Fruit fly (Drosophila melanogaster) whole organism, wandering third instar larva: ENCODE results near the gene sud1.

Source experiments
- Abd-B ChIP-seq: fragments of >200 bp; optimal IDR thresholded peaks from 2 replicates; lab custom pipeline; 2017; ENCODE audit warnings: missing biosample characterization, missing genetic modification characterization
- CG32264 ChIP-seq: fragments of 200-800 bp; sonication (Bioruptor generic); optimal IDR thresholded peaks from 2 replicates; lab custom pipeline; 2016; ENCODE audit warnings: missing biosample characterization, missing genetic modification characterization
- CG9705 ChIP-seq: fragments of 200-800 bp; sonication (Bioruptor generic); optimal IDR thresholded peaks from 2 replicates; lab custom pipeline; 2018; ENCODE audit warnings: missing biosample characterization, mild to moderate bottlenecking, missing genetic modification characterization
- CrebA ChIP-seq: fragments of 200-800 bp; sonication (Bioruptor generic); optimal IDR thresholded peaks from 2 replicates; lab custom pipeline; 2016; ENCODE audit warnings: missing biosample characterization, mild to moderate bottlenecking, missing genetic modification characterization, borderline replicate concordance
- Dfd ChIP-seq: fragments of >200 bp; optimal IDR thresholded peaks from 2 replicates; lab custom pipeline; 2017; ENCODE audit warnings: missing biosample characterization, missing genetic modification characterization
- HLH106 ChIP-seq: fragments of 200-800 bp; optimal IDR thresholded peaks from 3 replicates; lab custom pipeline; 2019; ENCODE audit warnings: missing biosample characterization, mild to moderate bottlenecking, missing genetic modification characterization, moderate library complexity
- Hr83 ChIP-seq: fragments of 200-300 bp; sonication (Bioruptor generic); optimal IDR thresholded peaks from 2 replicates; lab custom pipeline; 2016; ENCODE audit warnings: missing biosample characterization, mild to moderate bottlenecking, missing genetic modification characterization, moderate library complexity; ENCODE audit not compliant: poor library complexity, severe bottlenecking
- Mio ChIP-seq: sonication (Bioruptor generic); optimal IDR thresholded peaks from 2 replicates; lab custom pipeline; 2016; ENCODE audit warnings: missing biosample characterization, missing genetic modification characterization
- Myc ChIP-seq: fragments of >200 bp; optimal IDR thresholded peaks from 2 replicates; lab custom pipeline; 2017
- N ChIP-seq: fragments of >200 bp; optimal IDR thresholded peaks from 2 replicates; lab custom pipeline; 2018; ENCODE audit warnings: missing biosample characterization, missing external identifiers, missing genetic modification characterization
- Rel ChIP-seq, 2 experiments: fragments of 200-800 bp; sonication (Bioruptor generic) in 1 of 2; optimal IDR thresholded peaks; 2 replicates in 1 of 2; 3 replicates in 1 of 2; lab custom pipeline; 2016 to 2019; ENCODE audit warnings: mild to moderate bottlenecking in 2 of 2, missing biosample characterization in 2 of 2, missing genetic modification characterization in 2 of 2, moderate library complexity in 1 of 2
- Sp1 ChIP-seq: fragments of 200-800 bp; sonication (Bioruptor generic); optimal IDR thresholded peaks from 3 replicates; lab custom pipeline; 2019; ENCODE audit warnings: missing biosample characterization, mild to moderate bottlenecking, missing genetic modification characterization, moderate library complexity
- Vsx2 ChIP-seq: fragments of 200-300, 225-300 bp; sonication (Bioruptor generic); optimal IDR thresholded peaks from 2 replicates; lab custom pipeline; 2018; ENCODE audit warnings: missing biosample characterization, missing genetic modification characterization; ENCODE audit not compliant: partially characterized antibody
- dl ChIP-seq, 2 experiments: fragments of 175-275, 200-275 bp in 1 of 2; fragments of 200-275 bp in 1 of 2; sonication (Bioruptor generic); optimal IDR thresholded peaks; lab custom pipeline; 2018; ENCODE audit warnings: mild to moderate bottlenecking in 2 of 2, missing biosample characterization in 2 of 2, missing genetic modification characterization in 2 of 2, moderate library complexity in 2 of 2; ENCODE audit not compliant: partially characterized antibody in 2 of 2, insufficient read depth in 1 of 2
- dmrt93B ChIP-seq: fragments of 200-800 bp; sonication (Bioruptor generic); optimal IDR thresholded peaks from 2 replicates; lab custom pipeline; 2018; ENCODE audit warnings: missing biosample characterization, mild to moderate bottlenecking, missing genetic modification characterization
- dsf ChIP-seq: sonication (Bioruptor generic); optimal IDR thresholded peaks from 2 replicates; lab custom pipeline; 2016; ENCODE audit warnings: missing biosample characterization, missing genetic modification characterization, borderline replicate concordance
- ey ChIP-seq: fragments of 200-800 bp; sonication (Bioruptor generic); optimal IDR thresholded peaks from 2 replicates; lab custom pipeline; 2016; ENCODE audit warnings: missing biosample characterization, missing genetic modification characterization
- foxo ChIP-seq, 2 experiments: fragments of 200-800 bp; sonication (Bioruptor generic); optimal IDR thresholded peaks; 2 replicates in 1 of 2; 3 replicates in 1 of 2; lab custom pipeline; 2016 to 2017; ENCODE audit warnings: missing biosample characterization in 2 of 2, missing genetic modification characterization in 2 of 2
- fru ChIP-seq: fragments of 200-800 bp; sonication (Bioruptor generic); optimal IDR thresholded peaks from 3 replicates; lab custom pipeline; 2016; ENCODE audit warnings: missing biosample characterization, mild to moderate bottlenecking, missing genetic modification characterization
- h ChIP-seq: fragments of 200-800 bp; sonication (Bioruptor generic); optimal IDR thresholded peaks from 3 replicates; lab custom pipeline; 2016; ENCODE audit warnings: missing biosample characterization, mild to moderate bottlenecking, missing genetic modification characterization
- lola ChIP-seq: fragments of >200 bp; optimal IDR thresholded peaks from 2 replicates; lab custom pipeline; 2017; ENCODE audit warnings: missing biosample characterization, missing genetic modification characterization
- pan ChIP-seq: fragments of >200 bp; optimal IDR thresholded peaks from 2 replicates; lab custom pipeline; 2017
- psq ChIP-seq: fragments of 200-800 bp; sonication (Bioruptor generic); optimal IDR thresholded peaks from 3 replicates; lab custom pipeline; 2017; ENCODE audit warnings: missing biosample characterization, mild to moderate bottlenecking, missing genetic modification characterization, moderate library complexity
- rgr ChIP-seq: fragments of 200-800 bp; sonication (Bioruptor generic); optimal IDR thresholded peaks from 3 replicates; lab custom pipeline; 2016; ENCODE audit warnings: missing biosample characterization, mild to moderate bottlenecking, missing genetic modification characterization
- sage ChIP-seq: fragments of 200-800 bp; sonication (Bioruptor generic); optimal IDR thresholded peaks from 2 replicates; lab custom pipeline; 2016; ENCODE audit warnings: missing biosample characterization, mild to moderate bottlenecking, missing genetic modification characterization
- sv ChIP-seq: fragments of 200-800 bp; sonication (Bioruptor generic); optimal IDR thresholded peaks from 3 replicates; lab custom pipeline; 2016; ENCODE audit warnings: missing biosample characterization, missing genetic modification characterization
- tai ChIP-seq: sonication (Bioruptor generic); optimal IDR thresholded peaks from 2 replicates; lab custom pipeline; 2016; ENCODE audit warnings: missing biosample characterization, missing genetic modification characterization
- usp ChIP-seq: fragments of >200 bp; optimal IDR thresholded peaks from 2 replicates; lab custom pipeline; 2017; ENCODE audit warnings: missing biosample characterization, missing genetic modification characterization
- woc ChIP-seq: sonication (Bioruptor generic); optimal IDR thresholded peaks from 2 replicates; lab custom pipeline; 2016; ENCODE audit warnings: missing biosample characterization, mild to moderate bottlenecking, missing genetic modification characterization

Gene sud1

DNA sequence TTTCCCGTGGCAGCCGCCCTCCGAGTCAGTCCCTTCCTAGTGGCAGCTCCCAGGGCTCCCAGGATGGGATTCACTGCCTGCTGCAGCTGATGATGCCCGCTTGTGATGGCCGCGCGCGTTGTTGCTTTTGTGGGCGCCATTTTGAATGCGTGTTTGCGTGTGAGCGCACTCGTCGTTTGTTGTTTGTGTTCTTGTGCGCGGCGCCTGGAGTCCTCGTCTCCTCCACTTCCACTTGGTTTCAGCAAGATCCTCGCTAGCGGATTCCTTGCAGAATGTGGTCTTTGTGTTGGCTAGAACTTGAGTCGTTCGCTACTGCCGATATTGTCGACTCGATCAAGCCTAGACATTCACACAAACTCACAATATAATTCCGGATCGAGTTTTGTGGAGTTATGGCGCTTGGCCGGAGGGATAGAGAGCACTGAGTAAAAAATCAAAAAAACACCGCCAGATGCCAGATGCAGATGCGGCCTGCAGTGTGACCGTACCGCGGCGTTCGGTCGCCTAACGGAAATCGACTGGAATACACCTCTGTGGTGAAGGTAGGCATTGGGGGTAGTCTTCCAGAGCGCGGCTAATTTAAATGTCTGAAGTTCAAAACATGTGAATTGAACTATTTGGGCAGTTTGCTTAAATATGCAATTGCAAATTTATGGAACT, 47.1 kb downstream of the sud1 start, which contains the start of gene CycB3:
TSS of gene CycB3 (minus strand) at position 428 of the 660 bp plus-strand sequence.
- TF ChIP-seq CG32264 (no peak), Hr83 (GFP tag; lab: Kevin White, UChicago) (no peak), HLH106 (tag; lab: Kevin White, UChicago) (no peak), dmrt93B (no peak), foxo (GFP tag; optimal IDR thresholded peaks at IDR 0.05; lab: Kevin White, UChicago) (no peak), Dfd (GFP tag; lab: Kevin White, UChicago) (no peak), rgr (GFP tag; lab: Kevin White, UChicago) (peak; percentile 33), N (GFP tag; lab: Kevin White, UChicago) (no peak), sv (no peak), sage (GFP tag; lab: Kevin White, UChicago) (no peak), Mio (GFP tag; lab: Kevin White, UChicago) (no peak), Abd-B (GFP tag; lab: Kevin White, UChicago) (no peak), Vsx2 (GFP tag; lab: Kevin White, UChicago) (peak; percentile 28), Sp1 (GFP tag; lab: Kevin White, UChicago) (peak; percentile 21), fru (GFP tag; lab: Kevin White, UChicago) (no peak), tai (GFP tag; lab: Kevin White, UChicago) (no peak), CG9705 (GFP tag; lab: Kevin White, UChicago) (peak; percentile 43), psq (GFP tag; lab: Kevin White, UChicago) (no peak), dsf (GFP tag; lab: Kevin White, UChicago) (no peak), ey (GFP tag; lab: Kevin White, UChicago) (peak; percentile 17), h (GFP tag; lab: Kevin White, UChicago) (no peak), Myc (lab: Kevin White, UChicago) (peak; percentile 58), lola (no peak), dl (GFP tag; optimal IDR thresholded peaks at IDR 0.05; lab: Kevin White, UChicago; ENCODE audit: insufficient read depth in 1 of 2, partially characterized antibody in 2 of 2) (no peak), usp (GFP tag; lab: Kevin White, UChicago) (no peak), CrebA (no peak), Rel (GFP tag; optimal IDR thresholded peaks at IDR 0.05; lab: Kevin White, UChicago) (no peak), Rel (tag; optimal IDR thresholded peaks at IDR 0.05; lab: Kevin White, UChicago) (peak; percentile 50), woc (no peak), pan (lab: Kevin White, UChicago) (no peak)

DNA sequence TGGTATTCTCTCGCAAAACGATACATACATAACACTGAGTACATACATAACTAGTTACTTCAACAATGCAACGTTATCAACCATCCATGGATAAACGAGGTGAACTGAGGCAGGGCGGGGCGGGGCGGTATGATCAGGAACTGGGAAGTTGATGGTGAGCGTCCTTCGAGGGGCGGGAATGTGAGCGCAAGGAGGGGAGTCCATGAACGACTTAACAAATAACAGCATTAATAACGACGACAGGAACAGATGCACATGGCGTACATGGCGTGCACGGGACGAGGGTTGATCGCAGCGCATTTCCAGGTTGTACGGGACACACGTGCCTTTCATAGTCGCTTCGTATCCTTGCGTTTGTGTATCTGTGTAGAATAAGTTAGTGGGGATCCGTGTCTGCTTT, 49.7 kb downstream of the sud1 start:
- TF ChIP-seq Sp1 (GFP tag; lab: Kevin White, UChicago) (no peak), Mio (GFP tag; lab: Kevin White, UChicago) (no peak), dsf (GFP tag; lab: Kevin White, UChicago) (no peak), CrebA (no peak), sage (GFP tag; lab: Kevin White, UChicago) (no peak), HLH106 (tag; lab: Kevin White, UChicago) (no peak), Dfd (GFP tag; lab: Kevin White, UChicago) (no peak), N (GFP tag; lab: Kevin White, UChicago) (no peak), lola (no peak), Rel (GFP tag; optimal IDR thresholded peaks at IDR 0.05; lab: Kevin White, UChicago) (no peak), Rel (tag; optimal IDR thresholded peaks at IDR 0.05; lab: Kevin White, UChicago) (no peak), fru (GFP tag; lab: Kevin White, UChicago) (no peak)

DNA sequence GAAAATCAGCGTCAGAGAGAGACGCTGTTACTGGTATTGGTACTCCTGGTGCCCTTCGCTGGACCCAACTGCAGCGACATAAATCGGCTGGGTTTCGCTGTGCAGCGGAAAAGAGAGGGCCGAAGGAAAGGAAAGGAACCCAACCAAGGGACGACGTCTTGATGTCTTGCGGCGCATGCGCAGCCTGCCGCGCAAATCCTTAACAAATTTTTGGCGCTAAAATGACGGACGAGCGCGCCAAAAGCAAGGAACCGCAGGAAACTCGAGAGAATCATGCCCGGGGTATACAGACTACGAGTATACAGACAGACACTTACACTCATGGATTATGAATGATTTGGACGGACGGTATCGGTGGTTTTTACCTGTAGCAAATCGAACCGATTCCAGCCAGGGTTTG, 50.7 kb downstream of the sud1 start:
- TF ChIP-seq tai (GFP tag; lab: Kevin White, UChicago) = no peak
- TF ChIP-seq dl (GFP tag; optimal IDR thresholded peaks at IDR 0.05; lab: Kevin White, UChicago; ENCODE audit: insufficient read depth in 1 of 2, partially characterized antibody in 2 of 2) = no peak
- no peak for TF ChIP-seq Rel (GFP tag; optimal IDR thresholded peaks at IDR 0.05; lab: Kevin White, UChicago)
- TF ChIP-seq Rel (tag; optimal IDR thresholded peaks at IDR 0.05; lab: Kevin White, UChicago) = no peak
- TF ChIP-seq, all 38 proteins: peak for 0
